Worm (Caenorhabditis elegans) whole organism, L3 larva: Measurements from ENCODE around the gene memb-2.

ENCODE experiments used
- aly-2 ChIP-seq: fragments of 150-350 bp; optimal IDR thresholded peaks from 2 replicates; lab custom pipeline; 2014; ENCODE audit warnings: missing biosample characterization, missing genetic modification characterization
- elt-2 ChIP-seq: sonication (generic microtip); optimal IDR thresholded peaks from 2 replicates; lab custom pipeline; 2016; ENCODE audit warnings: missing genetic modification reagents, mild to moderate bottlenecking, missing genetic modification characterization, missing compliant biosample characterization
- nhr-11 ChIP-seq: fragments of 150-350 bp; optimal IDR thresholded peaks from 2 replicates; lab custom pipeline; 2014; ENCODE audit warnings: missing biosample characterization, missing genetic modification characterization
- unc-39 ChIP-seq: sonication (generic microtip); optimal IDR thresholded peaks from 4 replicates; lab custom pipeline; 2017; ENCODE audit warnings: missing biosample characterization, missing genetic modification characterization
- zag-1 ChIP-seq: fragments of 150-350 bp; optimal IDR thresholded peaks from 2 replicates; lab custom pipeline; 2014; ENCODE audit warnings: missing biosample characterization, missing genetic modification characterization

DNA sequence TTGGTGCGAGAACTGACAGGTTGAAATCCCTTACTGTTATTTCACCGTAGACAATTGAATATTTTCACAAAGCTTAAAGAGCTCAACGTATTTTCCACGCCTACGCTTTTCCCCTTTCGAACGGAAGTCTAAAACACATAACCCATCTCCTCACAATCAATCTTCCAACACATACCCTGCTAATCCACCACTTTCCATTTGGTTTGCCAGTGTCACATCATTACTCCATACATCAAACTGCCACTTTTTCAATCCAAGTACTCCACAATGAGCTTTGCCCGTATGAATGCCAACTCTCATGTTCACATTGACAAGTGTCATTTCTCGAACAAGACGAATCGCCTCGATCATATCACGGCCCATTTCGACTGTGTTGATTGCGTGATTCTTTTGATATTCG is 8.1 kb upstream of the memb-2 start:
- no peak for TF ChIP-seq aly-2 (tag; lab: Kevin White, UChicago)
- TF ChIP-seq unc-39 (tag; lab: Kevin White, UChicago) = no peak
- no peak for TF ChIP-seq elt-2 (tag; lab: Kevin White, UChicago)
- no peak for TF ChIP-seq zag-1 (tag; lab: Kevin White, UChicago)
- TF ChIP-seq nhr-11 (tag; lab: Kevin White, UChicago) = no peak
